Fruit fly (Drosophila melanogaster) whole organism, prepupa: ENCODE data around the gene Rbm13.

Source experiments
- CG10669 ChIP-seq: fragments of 200-800 bp; sonication (Bioruptor generic); optimal IDR thresholded peaks from 3 replicates; lab custom pipeline; 2018; ENCODE audit warnings: missing biosample characterization, mild to moderate bottlenecking, missing genetic modification characterization, moderate library complexity
- CG31627 ChIP-seq: fragments of 200-800 bp; sonication (Bioruptor generic); optimal IDR thresholded peaks from 3 replicates; lab custom pipeline; 2016; ENCODE audit warnings: missing biosample characterization, missing genetic modification characterization
- CG34406 ChIP-seq: fragments of 200-800 bp; sonication (Bioruptor generic); optimal IDR thresholded peaks from 3 replicates; lab custom pipeline; 2016; ENCODE audit warnings: missing biosample characterization, missing genetic modification characterization
- Ets96B ChIP-seq: fragments of 200-800 bp; optimal IDR thresholded peaks from 2 replicates; lab custom pipeline; 2019; ENCODE audit warnings: missing biosample characterization, mild to moderate bottlenecking, missing genetic modification characterization, moderate library complexity
- Met ChIP-seq: fragments of 200-800 bp; sonication (Bioruptor generic); optimal IDR thresholded peaks from 3 replicates; lab custom pipeline; 2016; ENCODE audit warnings: missing biosample characterization, missing genetic modification characterization
- Sox102F ChIP-seq: fragments of 200-800 bp; sonication (Bioruptor generic); optimal IDR thresholded peaks from 2 replicates; lab custom pipeline; 2016; ENCODE audit warnings: missing biosample characterization, mild to moderate bottlenecking, missing genetic modification characterization
- esn ChIP-seq: fragments of 200-800 bp; sonication (Bioruptor generic); optimal IDR thresholded peaks from 2 replicates; lab custom pipeline; 2016; ENCODE audit warnings: missing biosample characterization, mild to moderate bottlenecking, missing genetic modification characterization, moderate library complexity
- lz ChIP-seq: fragments of 200-800 bp; sonication (Bioruptor generic); optimal IDR thresholded peaks from 3 replicates; lab custom pipeline; 2016; ENCODE audit warnings: missing biosample characterization, missing genetic modification characterization

dm6 chrX:8891565-8892276 is 9.8 kb upstream of the Rbm13 start:
- peak; percentile 44 for TF ChIP-seq CG31627 (GFP tag; lab: Kevin White, UChicago)
- TF ChIP-seq Ets96B (tag; lab: Kevin White, UChicago) = peak; percentile 36
- TF ChIP-seq Met (GFP tag; lab: Kevin White, UChicago) = peak; percentile 59
- peak; percentile 56 for TF ChIP-seq CG10669 (GFP tag; lab: Kevin White, UChicago)
- peak; percentile 32 for TF ChIP-seq Sox102F (GFP tag; lab: Kevin White, UChicago)
- peak; percentile 59 for TF ChIP-seq lz (GFP tag; lab: Kevin White, UChicago)
- peak; percentile 65 for TF ChIP-seq esn (GFP tag; lab: Kevin White, UChicago)
- peak; percentile 60 for TF ChIP-seq CG34406 (GFP tag; lab: Kevin White, UChicago)
